Worm (Caenorhabditis elegans) whole organism, L2 larva: ENCODE results near the gene lips-8.

Experiments used
- C34F6.9 ChIP-seq: fragments of 150-350 bp; optimal IDR thresholded peaks from 2 replicates; lab custom pipeline; 2014; ENCODE audit warnings: missing biosample characterization, missing genetic modification characterization
- F13H6.1 ChIP-seq: sonication (generic microtip); optimal IDR thresholded peaks from 2 replicates; lab custom pipeline; 2016; ENCODE audit warnings: missing genetic modification characterization, missing compliant biosample characterization
- R02D3.7 ChIP-seq: fragments of 150-350 bp; optimal IDR thresholded peaks from 2 replicates; lab custom pipeline; 2014; ENCODE audit warnings: missing biosample characterization, missing genetic modification characterization
- alr-1 ChIP-seq: fragments of 150-350 bp; optimal IDR thresholded peaks from 2 replicates; lab custom pipeline; 2014; ENCODE audit warnings: missing biosample characterization, missing genetic modification characterization
- aly-2 ChIP-seq: fragments of 150-350 bp; optimal IDR thresholded peaks from 2 replicates; lab custom pipeline; 2014; ENCODE audit warnings: missing biosample characterization, missing genetic modification characterization
- ama-1 ChIP-seq: fragments of 150-350 bp; optimal IDR thresholded peaks from 2 replicates; lab custom pipeline; 2018; ENCODE audit warnings: inconsistent platforms
- blmp-1 ChIP-seq: sonication (generic microtip); optimal IDR thresholded peaks from 2 replicates; lab custom pipeline; 2017; ENCODE audit warnings: missing genetic modification characterization, mild to moderate bottlenecking, missing compliant biosample characterization, antibody characterized with exemption, moderate library complexity; ENCODE audit not compliant: insufficient read depth
- ceh-16 ChIP-seq: fragments of 150-350 bp; optimal IDR thresholded peaks from 2 replicates; lab custom pipeline; 2014; ENCODE audit warnings: missing biosample characterization, missing genetic modification characterization
- crh-2 ChIP-seq: sonication (generic microtip); optimal IDR thresholded peaks from 2 replicates; lab custom pipeline; 2017; ENCODE audit warnings: missing biosample characterization, missing genetic modification characterization
- dmd-4 ChIP-seq: sonication (generic microtip); optimal IDR thresholded peaks from 2 replicates; lab custom pipeline; 2017; ENCODE audit warnings: missing biosample characterization, missing genetic modification characterization
- egl-27 ChIP-seq: sonication (generic microtip); optimal IDR thresholded peaks from 3 replicates; lab custom pipeline; 2017; ENCODE audit warnings: missing biosample characterization, missing genetic modification reagents, missing genetic modification characterization
- elt-3 ChIP-seq: sonication (generic microtip); optimal IDR thresholded peaks from 2 replicates; lab custom pipeline; 2017; ENCODE audit warnings: missing biosample characterization, missing genetic modification characterization
- fos-1 ChIP-seq: fragments of 150-350 bp; optimal IDR thresholded peaks from 2 replicates; lab custom pipeline; 2014; ENCODE audit warnings: missing biosample characterization, missing genetic modification characterization
- gmeb-1 ChIP-seq: fragments of 150-350 bp; optimal IDR thresholded peaks from 2 replicates; lab custom pipeline; 2014; ENCODE audit warnings: missing biosample characterization, missing genetic modification characterization
- lin-11 ChIP-seq: fragments of 150-350 bp; sonication (generic microtip); optimal IDR thresholded peaks from 2 replicates; lab custom pipeline; 2014; ENCODE audit warnings: missing biosample characterization, missing genetic modification characterization, inconsistent platforms, mixed read lengths
- lin-13 ChIP-seq: fragments of 150-350 bp; optimal IDR thresholded peaks from 2 replicates; lab custom pipeline; 2014; ENCODE audit warnings: missing biosample characterization, missing genetic modification reagents, missing genetic modification characterization
- lsy-2 ChIP-seq, 2 experiments: fragments of 150-350 bp in 1 of 2; sonication (generic microtip) in 1 of 2; optimal IDR thresholded peaks; 2 replicates each; lab custom pipeline; 2014 to 2017; ENCODE audit warnings: missing biosample characterization in 2 of 2, missing genetic modification characterization in 2 of 2
- mbf-1 ChIP-seq: sonication (generic microtip); optimal IDR thresholded peaks from 2 replicates; lab custom pipeline; 2017; ENCODE audit warnings: missing biosample characterization, missing genetic modification characterization
- nhr-12 ChIP-seq: fragments of 150-350 bp; optimal IDR thresholded peaks from 2 replicates; lab custom pipeline; 2014; ENCODE audit warnings: missing biosample characterization, missing genetic modification characterization
- nhr-129 ChIP-seq: fragments of 150-350 bp; optimal IDR thresholded peaks from 2 replicates; lab custom pipeline; 2014; ENCODE audit warnings: missing biosample characterization, missing genetic modification characterization
- nhr-21 ChIP-seq: fragments of 150-350 bp; optimal IDR thresholded peaks from 2 replicates; lab custom pipeline; 2014; ENCODE audit warnings: missing biosample characterization, missing genetic modification characterization
- nhr-25 ChIP-seq: fragments of 150-350 bp; sonication (generic microtip); optimal IDR thresholded peaks from 3 replicates; lab custom pipeline; 2014; ENCODE audit warnings: missing biosample characterization, missing genetic modification characterization
- nhr-6 ChIP-seq: fragments of 150-350 bp; optimal IDR thresholded peaks from 2 replicates; lab custom pipeline; 2014; ENCODE audit warnings: missing biosample characterization, missing genetic modification characterization
- nhr-77 ChIP-seq: fragments of 150-350 bp; optimal IDR thresholded peaks from 2 replicates; lab custom pipeline; 2014; ENCODE audit warnings: missing biosample characterization, missing genetic modification characterization
- skn-1 ChIP-seq: sonication (generic microtip); optimal IDR thresholded peaks from 2 replicates; lab custom pipeline; 2017; ENCODE audit warnings: missing biosample characterization, missing genetic modification characterization
- sma-3 ChIP-seq: sonication (generic microtip); optimal IDR thresholded peaks from 2 replicates; lab custom pipeline; 2016; ENCODE audit warnings: missing genetic modification reagents, missing genetic modification characterization, missing compliant biosample characterization
- sma-9 ChIP-seq, 2 experiments: fragments of 150-350 bp in 1 of 2; sonication (generic microtip) in 1 of 2; optimal IDR thresholded peaks; 2 replicates each; lab custom pipeline; 2014 to 2016; ENCODE audit warnings: missing genetic modification characterization in 2 of 2, mild to moderate bottlenecking in 1 of 2, missing biosample characterization in 1 of 2, missing compliant biosample characterization in 1 of 2, missing genetic modification reagents in 1 of 2, moderate library complexity in 1 of 2
- unc-39 ChIP-seq: fragments of 150-350 bp; optimal IDR thresholded peaks from 2 replicates; lab custom pipeline; 2014; ENCODE audit warnings: missing biosample characterization, missing genetic modification characterization
- unc-55 ChIP-seq: fragments of 150-350 bp; sonication (generic microtip); optimal IDR thresholded peaks from 3 replicates; lab custom pipeline; 2014; ENCODE audit warnings: missing biosample characterization, missing genetic modification reagents, missing genetic modification characterization
- unc-62 ChIP-seq: fragments of 150-350 bp; optimal IDR thresholded peaks from 2 replicates; lab custom pipeline; 2014; ENCODE audit warnings: missing biosample characterization, missing genetic modification reagents, missing genetic modification characterization
- zag-1 ChIP-seq: fragments of 150-350 bp; optimal IDR thresholded peaks from 2 replicates; lab custom pipeline; 2014; ENCODE audit warnings: missing biosample characterization, missing genetic modification characterization
- ztf-1 ChIP-seq: fragments of 200-800 bp; sonication (Bioruptor generic); conservative IDR thresholded peaks from 2 replicates; pipeline ENCODE4 v1.3.6; 2022; ENCODE audit warnings: missing genetic modification characterization, missing compliant biosample characterization

Gene lips-8

DNA sequence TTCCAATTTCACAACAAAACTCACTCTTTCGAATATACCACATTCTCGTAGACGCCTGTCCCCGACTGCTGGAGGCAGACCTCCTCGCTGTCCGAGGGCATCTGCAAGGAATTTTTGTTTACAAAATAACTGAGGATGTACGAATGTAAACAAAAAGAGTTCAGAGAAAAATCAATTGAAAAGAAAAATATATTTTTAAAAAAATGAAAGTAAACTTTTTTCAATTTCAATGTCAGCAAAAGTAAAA is 47.8 kb downstream of the lips-8 start, which contains the start of gene mrp-5:
Gene mrp-5 (minus strand): TSS at position 101 of the 247 bp plus-strand sequence.
- TF ChIP-seq nhr-6 (tag; lab: Kevin White, UChicago) = no peak
- TF ChIP-seq, all 48 proteins: peak for 0

DNA sequence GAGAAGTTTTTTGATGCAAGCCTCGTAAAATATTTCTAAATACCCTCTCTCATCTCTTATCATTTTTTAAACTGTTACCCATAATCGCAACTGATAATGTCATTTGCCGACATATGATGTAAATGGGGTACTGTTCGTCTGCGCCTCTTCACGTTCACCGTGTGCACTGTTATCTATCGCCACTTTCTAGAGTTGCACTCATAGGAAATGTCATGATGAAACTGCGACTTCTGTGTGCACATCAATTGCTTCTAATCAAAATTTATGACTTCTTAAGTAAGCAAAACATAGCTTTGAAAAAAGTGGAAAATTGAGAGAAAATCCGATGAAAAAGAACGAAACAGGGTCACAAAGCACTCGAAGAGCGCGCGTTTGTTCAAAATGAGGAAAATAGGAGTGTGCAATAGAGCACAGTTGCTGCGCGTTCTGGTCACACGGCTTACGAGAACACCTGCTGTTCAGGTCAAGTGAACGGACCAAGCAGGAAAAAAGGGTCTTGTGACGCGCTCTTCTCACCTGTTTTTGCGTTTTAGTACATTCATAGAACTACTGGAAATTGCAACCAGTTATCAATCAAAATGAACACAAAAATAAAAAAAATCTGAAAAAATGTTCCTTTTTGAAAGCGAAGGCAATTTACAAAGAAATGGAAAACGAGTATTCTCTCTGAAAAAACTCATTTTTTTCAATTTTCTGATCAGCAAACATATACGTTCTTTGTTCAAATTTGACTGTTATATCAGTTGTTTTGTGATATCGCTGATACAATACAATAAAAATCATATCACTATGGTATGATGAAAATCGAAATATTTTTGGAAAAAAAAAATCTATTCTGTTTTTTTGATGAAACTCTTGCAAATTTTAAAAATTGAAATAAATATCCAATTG is 48.4 kb downstream of the lips-8 start:
- TF ChIP-seq ztf-1 (GFP tag; lab: Robert Waterston, UW) = no peak
- peak; percentile 14 for TF ChIP-seq sma-3 (GFP tag; lab: Kevin White, UChicago)
- TF ChIP-seq blmp-1 = no peak
- no peak for TF ChIP-seq lin-13 (GFP tag; lab: Kevin White, UChicago)
- TF ChIP-seq gmeb-1 = peak; percentile 60
- TF ChIP-seq aly-2 (tag; lab: Kevin White, UChicago) = no peak
- no peak for TF ChIP-seq egl-27 (tag; lab: Kevin White, UChicago)
- peak; percentile 26 for TF ChIP-seq skn-1 (tag; lab: Kevin White, UChicago)
- TF ChIP-seq C34F6.9 (tag; lab: Kevin White, UChicago) = peak; percentile 45
- TF ChIP-seq lsy-2 (tag; optimal IDR thresholded peaks at IDR 0.05; lab: Kevin White, UChicago) = peak in 1 of 2 experiments; percentile 43
- no peak for TF ChIP-seq zag-1 (tag; lab: Kevin White, UChicago)
- no peak for TF ChIP-seq nhr-12 (tag; lab: Kevin White, UChicago)
- peak; percentile 39 for TF ChIP-seq nhr-25 (tag; lab: Kevin White, UChicago)
- TF ChIP-seq alr-1 (tag; lab: Kevin White, UChicago) = no peak
- no peak for TF ChIP-seq R02D3.7
- TF ChIP-seq crh-2 = peak; percentile 70
- TF ChIP-seq unc-62 = no peak
- no peak for TF ChIP-seq ceh-16 (tag; lab: Kevin White, UChicago)
- no peak for TF ChIP-seq dmd-4
- no peak for TF ChIP-seq unc-39 (tag; lab: Kevin White, UChicago)
- no peak for TF ChIP-seq mbf-1 (tag; lab: Kevin White, UChicago)
- no peak for TF ChIP-seq nhr-77 (tag; lab: Kevin White, UChicago)
- peak; percentile 19 for TF ChIP-seq nhr-21 (tag; lab: Kevin White, UChicago)
- TF ChIP-seq F13H6.1 = peak; percentile 49
- TF ChIP-seq nhr-129 = peak; percentile 99
- TF ChIP-seq fos-1 (tag; lab: Kevin White, UChicago) = peak; percentile 83
- TF ChIP-seq elt-3 = no peak
- TF ChIP-seq sma-9 (GFP tag; optimal IDR thresholded peaks at IDR 0.05; lab: Kevin White, UChicago) = peak; percentile 53
- TF ChIP-seq sma-9 (tag; optimal IDR thresholded peaks at IDR 0.05; lab: Kevin White, UChicago) = no peak
- TF ChIP-seq unc-55 (GFP tag; lab: Kevin White, UChicago) = peak; percentile 36
- no peak for TF ChIP-seq lin-11 (tag; lab: Kevin White, UChicago)

- TF ChIP-seq lin-11 (tag; lab: Kevin White, UChicago) (no peak), ama-1 (lab: Kevin White, UChicago) (no peak)
These were observed 49.0 kb downstream of the lips-8 start for ce11 chrX:14947355-14947668.
